Fruit fly (Drosophila melanogaster) Kc167 (cell line): ENCODE results near the gene CG1146.

Experiments used
- Myc ChIP-seq: fragments of >200 bp; optimal IDR thresholded peaks from 2 replicates; lab custom pipeline; 2017; ENCODE audit warnings: missing external identifiers
- Sin3A ChIP-seq: fragments of >200 bp; optimal IDR thresholded peaks from 2 replicates; lab custom pipeline; 2018; ENCODE audit warnings: missing external identifiers
- h ChIP-seq: fragments of >200 bp; optimal IDR thresholded peaks from 3 replicates; lab custom pipeline; 2018; ENCODE audit warnings: missing external identifiers
- insv ChIP-seq: fragments of >200 bp; optimal IDR thresholded peaks from 3 replicates; lab custom pipeline; 2018; ENCODE audit warnings: missing external identifiers
- psq ChIP-seq: fragments of >200 bp; optimal IDR thresholded peaks from 2 replicates; lab custom pipeline; 2017; ENCODE audit warnings: missing external identifiers
- ttk ChIP-seq: sonication (Bioruptor generic); optimal IDR thresholded peaks from 2 replicates; lab custom pipeline; 2017; ENCODE audit warnings: missing external identifiers

DNA sequence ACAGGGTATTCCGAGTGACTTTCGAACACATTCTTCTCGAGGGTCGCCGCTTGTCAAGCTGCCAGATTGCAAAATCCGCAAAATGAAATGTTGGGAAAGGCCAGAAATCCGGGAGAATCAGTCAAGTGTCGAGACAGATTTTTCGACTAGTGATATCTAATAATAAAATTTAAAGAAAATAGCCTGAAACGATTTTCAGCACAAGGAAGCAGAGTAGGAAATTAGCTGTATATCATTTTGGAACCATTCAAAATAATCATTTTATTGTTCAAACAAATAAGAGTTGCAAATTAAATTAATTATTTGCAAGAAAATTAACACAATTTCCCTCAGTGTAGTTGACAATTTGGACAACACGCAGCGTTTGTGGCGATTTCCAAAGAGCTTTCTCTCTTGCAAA is 42.0 kb downstream of the CG1146 start:
- TF ChIP-seq Sin3A: no peak
- no peak for TF ChIP-seq Myc (lab: Kevin White, UChicago)
- TF ChIP-seq h (lab: Kevin White, UChicago): no peak
- TF ChIP-seq psq: no peak
- TF ChIP-seq ttk: no peak
- no peak for TF ChIP-seq insv
